Fruit fly (Drosophila melanogaster) whole organism, wandering third instar larva: Measurements from ENCODE around the gene CG44005.
A peak's percentile ranks its signal among the peaks of the same experiment; 100 is the strongest.

Source experiments
- Abd-B ChIP-seq: fragments of >200 bp; optimal IDR thresholded peaks from 2 replicates; lab custom pipeline; 2017; ENCODE audit warnings: missing biosample characterization, missing genetic modification characterization
- CG32264 ChIP-seq: fragments of 200-800 bp; sonication (Bioruptor generic); optimal IDR thresholded peaks from 2 replicates; lab custom pipeline; 2016; ENCODE audit warnings: missing biosample characterization, missing genetic modification characterization
- CG9705 ChIP-seq: fragments of 200-800 bp; sonication (Bioruptor generic); optimal IDR thresholded peaks from 2 replicates; lab custom pipeline; 2018; ENCODE audit warnings: missing biosample characterization, mild to moderate bottlenecking, missing genetic modification characterization
- CrebA ChIP-seq: fragments of 200-800 bp; sonication (Bioruptor generic); optimal IDR thresholded peaks from 2 replicates; lab custom pipeline; 2016; ENCODE audit warnings: missing biosample characterization, mild to moderate bottlenecking, missing genetic modification characterization, borderline replicate concordance
- Dfd ChIP-seq: fragments of >200 bp; optimal IDR thresholded peaks from 2 replicates; lab custom pipeline; 2017; ENCODE audit warnings: missing biosample characterization, missing genetic modification characterization
- Dif ChIP-seq: fragments of 200-275, 200-300 bp; sonication (Bioruptor generic); optimal IDR thresholded peaks from 2 replicates; lab custom pipeline; 2018; ENCODE audit warnings: missing biosample characterization, missing genetic modification characterization; ENCODE audit not compliant: partially characterized antibody
- GATAd ChIP-seq: sonication (Bioruptor generic); optimal IDR thresholded peaks from 2 replicates; lab custom pipeline; 2016; ENCODE audit warnings: missing biosample characterization, missing genetic modification characterization
- HLH106 ChIP-seq: fragments of 200-800 bp; optimal IDR thresholded peaks from 3 replicates; lab custom pipeline; 2019; ENCODE audit warnings: missing biosample characterization, mild to moderate bottlenecking, missing genetic modification characterization, moderate library complexity
- Hnf4 ChIP-seq: fragments of 200-800 bp; sonication (Bioruptor generic); optimal IDR thresholded peaks from 2 replicates; lab custom pipeline; 2016; ENCODE audit warnings: missing biosample characterization, mild to moderate bottlenecking, missing genetic modification characterization
- Hr78 ChIP-seq: fragments of >200 bp; optimal IDR thresholded peaks from 2 replicates; lab custom pipeline; 2017; ENCODE audit warnings: missing biosample characterization, missing genetic modification characterization
- Hr83 ChIP-seq: fragments of 200-300 bp; sonication (Bioruptor generic); optimal IDR thresholded peaks from 2 replicates; lab custom pipeline; 2016; ENCODE audit warnings: missing biosample characterization, mild to moderate bottlenecking, missing genetic modification characterization, moderate library complexity; ENCODE audit not compliant: poor library complexity, severe bottlenecking
- Jra ChIP-seq: sonication (Bioruptor generic); optimal IDR thresholded peaks from 2 replicates; lab custom pipeline; 2016; ENCODE audit warnings: missing biosample characterization, missing genetic modification characterization
- Mio ChIP-seq: sonication (Bioruptor generic); optimal IDR thresholded peaks from 2 replicates; lab custom pipeline; 2016; ENCODE audit warnings: missing biosample characterization, missing genetic modification characterization
- N ChIP-seq: fragments of >200 bp; optimal IDR thresholded peaks from 2 replicates; lab custom pipeline; 2018; ENCODE audit warnings: missing biosample characterization, missing external identifiers, missing genetic modification characterization
- OdsH ChIP-seq: fragments of 200-800 bp; sonication (Bioruptor generic); optimal IDR thresholded peaks from 2 replicates; lab custom pipeline; 2016; ENCODE audit warnings: missing biosample characterization, mild to moderate bottlenecking, missing genetic modification characterization
- Rel ChIP-seq, 2 experiments: fragments of 200-800 bp; sonication (Bioruptor generic) in 1 of 2; optimal IDR thresholded peaks; 2 replicates in 1 of 2; 3 replicates in 1 of 2; lab custom pipeline; 2016 to 2019; ENCODE audit warnings: mild to moderate bottlenecking in 2 of 2, missing biosample characterization in 2 of 2, missing genetic modification characterization in 2 of 2, moderate library complexity in 1 of 2
- Sp1 ChIP-seq: fragments of 200-800 bp; sonication (Bioruptor generic); optimal IDR thresholded peaks from 3 replicates; lab custom pipeline; 2019; ENCODE audit warnings: missing biosample characterization, mild to moderate bottlenecking, missing genetic modification characterization, moderate library complexity
- br ChIP-seq: fragments of 200-800 bp; sonication (Bioruptor generic); optimal IDR thresholded peaks from 2 replicates; lab custom pipeline; 2016; ENCODE audit warnings: missing biosample characterization, missing genetic modification characterization
- brk ChIP-seq: fragments of 200-800 bp; sonication (Bioruptor generic); optimal IDR thresholded peaks from 2 replicates; lab custom pipeline; 2016; ENCODE audit warnings: missing biosample characterization, mild to moderate bottlenecking, missing genetic modification characterization
- dl ChIP-seq, 2 experiments: fragments of 175-275, 200-275 bp in 1 of 2; fragments of 200-275 bp in 1 of 2; sonication (Bioruptor generic); optimal IDR thresholded peaks; lab custom pipeline; 2018; ENCODE audit warnings: mild to moderate bottlenecking in 2 of 2, missing biosample characterization in 2 of 2, missing genetic modification characterization in 2 of 2, moderate library complexity in 2 of 2; ENCODE audit not compliant: partially characterized antibody in 2 of 2, insufficient read depth in 1 of 2
- dmrt93B ChIP-seq: fragments of 200-800 bp; sonication (Bioruptor generic); optimal IDR thresholded peaks from 2 replicates; lab custom pipeline; 2018; ENCODE audit warnings: missing biosample characterization, mild to moderate bottlenecking, missing genetic modification characterization
- dsf ChIP-seq: sonication (Bioruptor generic); optimal IDR thresholded peaks from 2 replicates; lab custom pipeline; 2016; ENCODE audit warnings: missing biosample characterization, missing genetic modification characterization, borderline replicate concordance
- ey ChIP-seq: fragments of 200-800 bp; sonication (Bioruptor generic); optimal IDR thresholded peaks from 2 replicates; lab custom pipeline; 2016; ENCODE audit warnings: missing biosample characterization, missing genetic modification characterization
- foxo ChIP-seq, 2 experiments: fragments of 200-800 bp; sonication (Bioruptor generic); optimal IDR thresholded peaks; 2 replicates in 1 of 2; 3 replicates in 1 of 2; lab custom pipeline; 2016 to 2017; ENCODE audit warnings: missing biosample characterization in 2 of 2, missing genetic modification characterization in 2 of 2
- fru ChIP-seq: fragments of 200-800 bp; sonication (Bioruptor generic); optimal IDR thresholded peaks from 3 replicates; lab custom pipeline; 2016; ENCODE audit warnings: missing biosample characterization, mild to moderate bottlenecking, missing genetic modification characterization
- h ChIP-seq: fragments of 200-800 bp; sonication (Bioruptor generic); optimal IDR thresholded peaks from 3 replicates; lab custom pipeline; 2016; ENCODE audit warnings: missing biosample characterization, mild to moderate bottlenecking, missing genetic modification characterization
- jim ChIP-seq: fragments of 175-275, 200-325 bp; sonication (Bioruptor generic); optimal IDR thresholded peaks from 2 replicates; lab custom pipeline; 2016; ENCODE audit warnings: missing biosample characterization, mild to moderate bottlenecking, missing genetic modification characterization
- lola ChIP-seq: fragments of >200 bp; optimal IDR thresholded peaks from 2 replicates; lab custom pipeline; 2017; ENCODE audit warnings: missing biosample characterization, missing genetic modification characterization
- pan ChIP-seq: fragments of >200 bp; optimal IDR thresholded peaks from 2 replicates; lab custom pipeline; 2017
- psq ChIP-seq: fragments of 200-800 bp; sonication (Bioruptor generic); optimal IDR thresholded peaks from 3 replicates; lab custom pipeline; 2017; ENCODE audit warnings: missing biosample characterization, mild to moderate bottlenecking, missing genetic modification characterization, moderate library complexity
- rgr ChIP-seq: fragments of 200-800 bp; sonication (Bioruptor generic); optimal IDR thresholded peaks from 3 replicates; lab custom pipeline; 2016; ENCODE audit warnings: missing biosample characterization, mild to moderate bottlenecking, missing genetic modification characterization
- sage ChIP-seq: fragments of 200-800 bp; sonication (Bioruptor generic); optimal IDR thresholded peaks from 2 replicates; lab custom pipeline; 2016; ENCODE audit warnings: missing biosample characterization, mild to moderate bottlenecking, missing genetic modification characterization
- sv ChIP-seq: fragments of 200-800 bp; sonication (Bioruptor generic); optimal IDR thresholded peaks from 3 replicates; lab custom pipeline; 2016; ENCODE audit warnings: missing biosample characterization, missing genetic modification characterization
- tai ChIP-seq: sonication (Bioruptor generic); optimal IDR thresholded peaks from 2 replicates; lab custom pipeline; 2016; ENCODE audit warnings: missing biosample characterization, missing genetic modification characterization
- usp ChIP-seq: fragments of >200 bp; optimal IDR thresholded peaks from 2 replicates; lab custom pipeline; 2017; ENCODE audit warnings: missing biosample characterization, missing genetic modification characterization
- woc ChIP-seq: sonication (Bioruptor generic); optimal IDR thresholded peaks from 2 replicates; lab custom pipeline; 2016; ENCODE audit warnings: missing biosample characterization, mild to moderate bottlenecking, missing genetic modification characterization

The CG44005 gene

dm6 chr3L:18024589-18024988 lies 47.3 kb downstream of the CG44005 start:
- TF ChIP-seq dsf (no peak), Rel (GFP tag; optimal IDR thresholded peaks at IDR 0.05; lab: Kevin White, UChicago) (no peak), Rel (tag; optimal IDR thresholded peaks at IDR 0.05; lab: Kevin White, UChicago) (peak; percentile 86)

- TF ChIP-seq Rel (GFP tag; optimal IDR thresholded peaks at IDR 0.05; lab: Kevin White, UChicago) (no peak), Rel (tag; optimal IDR thresholded peaks at IDR 0.05; lab: Kevin White, UChicago) (peak; percentile 88), CrebA (GFP tag; lab: Kevin White, UChicago) (no peak), CG32264 (GFP tag; lab: Kevin White, UChicago) (no peak), woc (GFP tag; lab: Kevin White, UChicago) (no peak), tai (GFP tag; lab: Kevin White, UChicago) (no peak), fru (no peak), Dfd (no peak), Sp1 (peak; percentile 3), sv (GFP tag; lab: Kevin White, UChicago) (no peak), OdsH (GFP tag; lab: Kevin White, UChicago) (no peak), br (GFP tag; lab: Kevin White, UChicago) (peak; percentile 19), Hr83 (no peak), sage (no peak), ey (GFP tag; lab: Kevin White, UChicago) (no peak), Hnf4 (no peak), dmrt93B (GFP tag; lab: Kevin White, UChicago) (no peak), HLH106 (tag; lab: Kevin White, UChicago) (no peak), dl (GFP tag; optimal IDR thresholded peaks at IDR 0.05; lab: Kevin White, UChicago; ENCODE audit: insufficient read depth in 1 of 2, partially characterized antibody in 2 of 2) (no peak), h (GFP tag; lab: Kevin White, UChicago) (no peak), GATAd (no peak), rgr (GFP tag; lab: Kevin White, UChicago) (no peak), jim (no peak), Jra (GFP tag; lab: Kevin White, UChicago) (no peak)
- TF ChIP-seq, all 38 proteins: peak for 3
These were observed 48.3 kb downstream of the CG44005 start for dm6 chr3L:18023622-18024021.

DNA sequence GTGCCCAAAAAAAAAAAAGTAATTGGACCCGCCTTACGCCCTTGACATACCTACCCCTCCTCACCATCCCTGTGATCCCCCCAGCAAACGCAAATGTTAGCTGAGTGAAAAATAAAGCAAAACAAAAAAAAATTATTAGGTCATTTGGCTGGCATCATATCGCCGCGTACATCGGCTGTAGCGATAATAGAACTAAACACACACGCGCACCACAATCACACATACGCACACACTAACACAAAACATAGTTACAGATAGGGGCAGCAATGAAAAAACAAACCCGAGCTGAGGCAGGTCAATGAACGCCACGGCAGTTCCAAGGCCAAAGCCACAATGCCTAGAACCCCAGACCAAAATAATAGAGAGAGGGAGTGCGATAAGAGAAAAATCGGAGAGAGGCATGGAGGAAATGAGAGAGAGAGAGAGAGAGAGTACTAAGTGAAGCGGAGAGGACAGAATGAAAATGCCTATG lies 49.4 kb downstream of the CG44005 start:
- TF ChIP-seq Dfd = peak; percentile 24
- TF ChIP-seq CrebA (GFP tag; lab: Kevin White, UChicago) = no peak
- no peak for TF ChIP-seq h (GFP tag; lab: Kevin White, UChicago)
- no peak for TF ChIP-seq lola
- no peak for TF ChIP-seq CG9705
- no peak for TF ChIP-seq Rel (GFP tag; optimal IDR thresholded peaks at IDR 0.05; lab: Kevin White, UChicago)
- TF ChIP-seq Rel (tag; optimal IDR thresholded peaks at IDR 0.05; lab: Kevin White, UChicago) = peak; percentile 75
- TF ChIP-seq Dif (GFP tag; lab: Kevin White, UChicago) = peak; percentile 54
- peak; percentile 10 for TF ChIP-seq br (GFP tag; lab: Kevin White, UChicago)
- no peak for TF ChIP-seq dsf
- peak in 1 of 2 experiments; percentile 73 for TF ChIP-seq dl (GFP tag; optimal IDR thresholded peaks at IDR 0.05; lab: Kevin White, UChicago; ENCODE audit: insufficient read depth in 1 of 2, partially characterized antibody in 2 of 2)

- no peak for TF ChIP-seq CG32264 (GFP tag; lab: Kevin White, UChicago)
- TF ChIP-seq foxo (GFP tag; optimal IDR thresholded peaks at IDR 0.05; lab: Kevin White, UChicago) = peak in 1 of 2 experiments; percentile 6
- peak; percentile 7 for TF ChIP-seq HLH106 (tag; lab: Kevin White, UChicago)
These were observed 50.0 kb downstream of the CG44005 start for dm6 chr3L:18021886-18022285.

DNA sequence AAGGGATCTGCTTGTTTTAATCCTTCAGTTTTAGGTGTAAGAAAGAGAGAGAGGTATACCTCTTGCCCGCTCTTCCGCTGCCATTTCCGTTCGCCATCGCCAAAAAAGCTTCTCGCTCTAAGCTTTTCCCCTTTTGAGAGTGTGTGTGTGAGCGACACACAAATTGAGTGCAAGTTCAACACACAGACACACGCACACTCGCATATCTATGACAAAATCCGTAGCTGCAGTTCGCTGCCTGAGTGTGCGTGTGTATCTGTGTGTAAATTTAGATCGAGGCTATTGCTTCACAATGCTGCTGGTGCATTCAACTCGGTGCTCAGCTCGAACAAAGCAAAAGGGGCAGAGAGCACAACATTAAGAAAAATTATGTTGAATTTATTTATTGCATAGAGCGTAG lies 51.0 kb downstream of the CG44005 start:
- TF ChIP-seq Rel (GFP tag; optimal IDR thresholded peaks at IDR 0.05; lab: Kevin White, UChicago) (no peak), Rel (tag; optimal IDR thresholded peaks at IDR 0.05; lab: Kevin White, UChicago) (peak; percentile 31), jim (no peak), N (GFP tag; lab: Kevin White, UChicago) (no peak), Dfd (no peak), GATAd (no peak), psq (no peak), dl (GFP tag; optimal IDR thresholded peaks at IDR 0.05; lab: Kevin White, UChicago; ENCODE audit: insufficient read depth in 1 of 2, partially characterized antibody in 2 of 2) (no peak), lola (no peak), Hr78 (GFP tag; lab: Kevin White, UChicago) (no peak), Hr83 (no peak), CG9705 (no peak), br (GFP tag; lab: Kevin White, UChicago) (peak; percentile 6), pan (lab: Kevin White, UChicago) (no peak), sv (GFP tag; lab: Kevin White, UChicago) (no peak), h (GFP tag; lab: Kevin White, UChicago) (no peak), usp (GFP tag; lab: Kevin White, UChicago) (no peak), dmrt93B (GFP tag; lab: Kevin White, UChicago) (no peak), foxo (GFP tag; optimal IDR thresholded peaks at IDR 0.05; lab: Kevin White, UChicago) (no peak), tai (GFP tag; lab: Kevin White, UChicago) (no peak), Mio (GFP tag; lab: Kevin White, UChicago) (no peak), dsf (no peak), HLH106 (tag; lab: Kevin White, UChicago) (no peak), woc (GFP tag; lab: Kevin White, UChicago) (no peak), Dif (GFP tag; lab: Kevin White, UChicago) (no peak), rgr (GFP tag; lab: Kevin White, UChicago) (peak; percentile 36), CrebA (GFP tag; lab: Kevin White, UChicago) (no peak), Abd-B (GFP tag; lab: Kevin White, UChicago) (no peak), sage (no peak), Sp1 (peak; percentile 51), OdsH (GFP tag; lab: Kevin White, UChicago) (no peak), brk (GFP tag; lab: Kevin White, UChicago) (no peak), ey (GFP tag; lab: Kevin White, UChicago) (no peak)
